Worm (Caenorhabditis elegans) whole organism, L4/young adult: ENCODE results near the gene F20A1.6.

Experiments used
- W03F9.2 ChIP-seq: fragments of 150-350 bp; optimal IDR thresholded peaks from 2 replicates; lab custom pipeline; 2014; ENCODE audit warnings: missing biosample characterization, missing genetic modification characterization
- dao-5 ChIP-seq: sonication (generic microtip); optimal IDR thresholded peaks from 2 replicates; lab custom pipeline; 2016; ENCODE audit warnings: missing genotype, missing genetic modification characterization, moderate library complexity, missing compliant biosample characterization
- him-1 ChIP-seq: sonication (generic microtip); optimal IDR thresholded peaks from 2 replicates; lab custom pipeline; 2016; ENCODE audit warnings: missing genotype, missing genetic modification reagents, missing genetic modification characterization, missing compliant biosample characterization

DNA sequence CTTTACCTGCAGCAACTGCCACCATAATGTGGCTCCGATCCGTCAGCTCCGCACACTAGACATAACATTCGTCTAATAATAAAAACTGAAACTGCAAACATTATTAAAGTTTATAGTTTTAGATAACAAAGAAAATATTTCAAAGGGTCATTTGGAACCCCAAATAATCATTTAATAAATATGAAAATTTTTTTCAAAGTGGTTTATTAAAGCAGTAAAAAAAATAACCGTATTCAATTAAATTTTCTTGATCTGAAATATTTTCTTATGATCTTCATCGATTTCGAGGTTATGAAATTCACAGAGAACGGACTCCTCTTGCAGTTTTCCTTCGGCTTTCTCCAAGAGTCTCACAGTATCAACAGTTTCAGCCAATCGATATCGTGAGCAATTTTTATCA, 41.0 kb downstream of the F20A1.6 start, which contains the start of gene nhr-163:
- TF ChIP-seq W03F9.2 (no peak), dao-5 (tag; lab: Kevin White, UChicago) (no peak), him-1 (tag; lab: Kevin White, UChicago) (no peak)
